Worm (Caenorhabditis elegans) whole organism, L4 larva: ENCODE measurements around the gene hlh-6.

ENCODE experiments used
- D1046.2 ChIP-seq: fragments of 200-800 bp; sonication (Bioruptor generic); IDR thresholded peaks from 2 replicates; pipeline ENCODE4 v1.3.6; 2022; ENCODE audit warnings: missing genetic modification characterization, missing compliant biosample characterization
- F10B5.3 ChIP-seq: sonication (generic microtip); optimal IDR thresholded peaks from 2 replicates; lab custom pipeline; 2016; ENCODE audit warnings: mild to moderate bottlenecking, missing genetic modification characterization, missing compliant biosample characterization
- F44E2.7 ChIP-seq: fragments of 200-800 bp; sonication (Bioruptor generic); IDR thresholded peaks from 2 replicates; pipeline ENCODE4 v2.1.2; 2022; ENCODE audit warnings: missing genetic modification characterization, missing compliant biosample characterization
- F49E8.2 ChIP-seq: sonication (generic microtip); optimal IDR thresholded peaks from 2 replicates; lab custom pipeline; 2016; ENCODE audit warnings: missing compliant biosample characterization, mild to moderate bottlenecking, missing genetic modification characterization, borderline replicate concordance
- T26A8.4 ChIP-seq: fragments of 200-800 bp; sonication (Bioruptor generic); IDR thresholded peaks from 2 replicates; pipeline ENCODE4 v1.3.6; 2022; ENCODE audit warnings: missing genetic modification characterization, missing compliant biosample characterization
- Y75B8A.6 ChIP-seq: fragments of 200-800 bp; sonication (Bioruptor generic); IDR thresholded peaks from 2 replicates; pipeline ENCODE4 v1.3.6; 2022; ENCODE audit warnings: missing genetic modification reagents, missing genetic modification characterization, missing compliant biosample characterization
- ZK546.5 ChIP-seq, 2 experiments: sonication (generic microtip); optimal IDR thresholded peaks; 2 replicates each; lab custom pipeline; 2017; ENCODE audit warnings: missing biosample characterization in 2 of 2, missing genetic modification characterization in 2 of 2
- ceh-44 ChIP-seq: fragments of 200-800 bp; sonication (Bioruptor generic); IDR thresholded peaks from 2 replicates; pipeline ENCODE4 v1.3.6; 2022; ENCODE audit warnings: missing genetic modification reagents, missing genetic modification characterization, missing compliant biosample characterization
- ceh-62 ChIP-seq: sonication (generic microtip); optimal IDR thresholded peaks from 2 replicates; lab custom pipeline; 2017; ENCODE audit warnings: missing biosample characterization, missing genetic modification characterization
- ceh-82 ChIP-seq: sonication (generic microtip); optimal IDR thresholded peaks from 2 replicates; lab custom pipeline; 2017; ENCODE audit warnings: missing biosample characterization, missing genetic modification characterization
- daf-16 ChIP-seq, 3 experiments: sonication (generic microtip); optimal IDR thresholded peaks; 2 replicates each; lab custom pipeline; 2016 to 2017; ENCODE audit warnings: missing genetic modification characterization in 3 of 3, missing genetic modification reagents in 3 of 3, mild to moderate bottlenecking in 2 of 3, missing compliant biosample characterization in 2 of 3, missing biosample characterization in 1 of 3, moderate library complexity in 1 of 3
- daf-19 ChIP-seq: fragments of 200-800 bp; sonication (Bioruptor generic); conservative IDR thresholded peaks from 2 replicates; pipeline ENCODE4 v1.3.6; 2022; ENCODE audit warnings: missing genetic modification characterization, missing compliant biosample characterization
- daf-8 ChIP-seq: fragments of 200-800 bp; sonication (Bioruptor generic); IDR thresholded peaks from 2 replicates; pipeline ENCODE4 v1.3.6; 2022; ENCODE audit warnings: missing genetic modification characterization, missing compliant biosample characterization
- dmd-6 ChIP-seq: fragments of 200-800 bp; sonication (Bioruptor generic); IDR thresholded peaks from 2 replicates; pipeline ENCODE4 v1.3.6; 2022; ENCODE audit warnings: missing genetic modification reagents, missing genetic modification characterization, missing compliant biosample characterization
- dve-1 ChIP-seq: sonication (generic microtip); optimal IDR thresholded peaks from 2 replicates; lab custom pipeline; 2017; ENCODE audit warnings: antibody characterized with exemption, mild to moderate bottlenecking, missing genetic modification characterization, missing compliant biosample characterization; ENCODE audit not compliant: insufficient read depth
- fkh-10 ChIP-seq: fragments of 150-350 bp; optimal IDR thresholded peaks from 2 replicates; lab custom pipeline; 2014; ENCODE audit warnings: missing biosample characterization, missing genetic modification reagents, missing genetic modification characterization
- hlh-11 ChIP-seq: fragments of 200-800 bp; sonication (Bioruptor generic); optimal IDR thresholded peaks from 2 replicates; lab custom pipeline; 2018; ENCODE audit warnings: mild to moderate bottlenecking, missing genetic modification characterization, missing compliant biosample characterization
- hlh-30 ChIP-seq: sonication (generic microtip); optimal IDR thresholded peaks from 2 replicates; lab custom pipeline; 2017; ENCODE audit warnings: antibody characterized with exemption, mild to moderate bottlenecking, missing genetic modification characterization, missing compliant biosample characterization; ENCODE audit not compliant: insufficient read depth
- lim-7 ChIP-seq: fragments of 200-800 bp; sonication (Bioruptor generic); IDR thresholded peaks from 2 replicates; pipeline ENCODE4 v1.3.6; 2022; ENCODE audit warnings: missing genetic modification characterization, missing compliant biosample characterization
- lin-13 ChIP-seq: fragments of 150-350 bp; optimal IDR thresholded peaks from 2 replicates; lab custom pipeline; 2014; ENCODE audit warnings: missing biosample characterization, missing genetic modification reagents, missing genetic modification characterization
- lin-15B ChIP-seq: fragments of 150-350 bp; sonication (generic microtip); optimal IDR thresholded peaks from 3 replicates; lab custom pipeline; 2014; ENCODE audit warnings: missing biosample characterization, missing genetic modification characterization
- mdl-1 ChIP-seq, 2 experiments: fragments of 150-350 bp in 1 of 2; sonication (generic microtip) in 1 of 2; optimal IDR thresholded peaks; 2 replicates each; lab custom pipeline; 2014 to 2017; ENCODE audit warnings: missing biosample characterization in 2 of 2, missing genetic modification characterization in 2 of 2
- mdt-29 ChIP-seq: fragments of 200-800 bp; sonication (Bioruptor generic); IDR thresholded peaks from 2 replicates; pipeline ENCODE4 v1.3.6; 2022; ENCODE audit warnings: missing genetic modification reagents, missing genetic modification characterization, missing compliant biosample characterization
- mxl-3 ChIP-seq: fragments of 200-800 bp; sonication (Bioruptor generic); optimal IDR thresholded peaks from 2 replicates; lab custom pipeline; 2018; ENCODE audit warnings: mild to moderate bottlenecking, missing genetic modification characterization, missing compliant biosample characterization
- nhr-11 ChIP-seq: fragments of 150-350 bp; optimal IDR thresholded peaks from 2 replicates; lab custom pipeline; 2014; ENCODE audit warnings: missing biosample characterization, missing genetic modification characterization
- nhr-25 ChIP-seq: sonication (generic microtip); optimal IDR thresholded peaks from 2 replicates; lab custom pipeline; 2017; ENCODE audit warnings: missing genetic modification characterization, mild to moderate bottlenecking, missing compliant biosample characterization, antibody characterized with exemption, moderate library complexity, borderline replicate concordance; ENCODE audit not compliant: insufficient read depth
- nhr-28 ChIP-seq: fragments of 150-350 bp; optimal IDR thresholded peaks from 2 replicates; lab custom pipeline; 2014; ENCODE audit warnings: missing biosample characterization, missing genetic modification characterization
- nhr-41 ChIP-seq: fragments of 200-800 bp; sonication (Bioruptor generic); IDR thresholded peaks from 2 replicates; pipeline ENCODE4 v1.3.6; 2022; ENCODE audit warnings: missing genetic modification reagents, missing genetic modification characterization, missing compliant biosample characterization
- nhr-42 ChIP-seq: fragments of 200-800 bp; sonication (Bioruptor generic); IDR thresholded peaks from 2 replicates; pipeline ENCODE4 v1.3.6; 2022; ENCODE audit warnings: missing genetic modification characterization, missing compliant biosample characterization
- nhr-48 ChIP-seq: sonication (generic microtip); optimal IDR thresholded peaks from 2 replicates; lab custom pipeline; 2016; ENCODE audit warnings: mild to moderate bottlenecking, missing genetic modification characterization, missing compliant biosample characterization
- nhr-77 ChIP-seq: fragments of 150-350 bp; optimal IDR thresholded peaks from 2 replicates; lab custom pipeline; 2014; ENCODE audit warnings: missing biosample characterization, missing genetic modification characterization
- pha-4 ChIP-seq, 2 experiments: fragments of 150-350 bp in 1 of 2; fragments of 200-800 bp in 1 of 2; sonication (Bioruptor generic) in 1 of 2; IDR thresholded peaks in 1 of 2; optimal IDR thresholded peaks in 1 of 2; 2 replicates each; pipeline versions ENCODE4 v1.3.6 to Lab custom; 2014 to 2022; ENCODE audit warnings: missing genetic modification characterization in 2 of 2, missing genetic modification reagents in 2 of 2, missing biosample characterization in 1 of 2, missing compliant biosample characterization in 1 of 2
- php-3 ChIP-seq: fragments of 200-800 bp; sonication (Bioruptor generic); IDR thresholded peaks from 2 replicates; pipeline ENCODE4 v1.3.6; 2022; ENCODE audit warnings: missing genetic modification reagents, missing genetic modification characterization, missing compliant biosample characterization
- pqm-1 ChIP-seq: sonication (generic microtip); optimal IDR thresholded peaks from 2 replicates; lab custom pipeline; 2017; ENCODE audit warnings: missing biosample characterization, missing genetic modification characterization
- saeg-2 ChIP-seq: fragments of 200-800 bp; sonication (Bioruptor generic); IDR thresholded peaks from 2 replicates; pipeline ENCODE4 v1.3.6; 2022; ENCODE audit warnings: missing genetic modification reagents, missing genetic modification characterization, missing compliant biosample characterization
- sdz-12 ChIP-seq: fragments of 200-800 bp; sonication (Bioruptor generic); optimal IDR thresholded peaks from 2 replicates; lab custom pipeline; 2018; ENCODE audit warnings: mild to moderate bottlenecking, missing genetic modification characterization, missing compliant biosample characterization
- spr-3 ChIP-seq: fragments of 200-800 bp; sonication (Bioruptor generic); optimal IDR thresholded peaks from 2 replicates; lab custom pipeline; 2018; ENCODE audit warnings: mild to moderate bottlenecking, missing genetic modification characterization, missing compliant biosample characterization
- tag-97 ChIP-seq: fragments of 200-800 bp; sonication (Bioruptor generic); IDR thresholded peaks from 2 replicates; pipeline ENCODE4 v1.3.6; 2022; ENCODE audit warnings: missing genetic modification characterization, missing compliant biosample characterization
- unc-39 ChIP-seq: sonication (generic microtip); optimal IDR thresholded peaks from 2 replicates; lab custom pipeline; 2017; ENCODE audit warnings: missing biosample characterization, missing genetic modification characterization
- vab-7 ChIP-seq: fragments of 200-800 bp; sonication (Bioruptor generic); IDR thresholded peaks from 2 replicates; pipeline ENCODE4 v1.3.6; 2022; ENCODE audit warnings: missing genetic modification reagents, missing genetic modification characterization, missing compliant biosample characterization
- zfp-3 ChIP-seq: fragments of 200-800 bp; sonication (Bioruptor generic); conservative IDR thresholded peaks from 2 replicates; pipeline ENCODE4 v1.3.6; 2022; ENCODE audit warnings: missing genetic modification reagents, missing genetic modification characterization, missing compliant biosample characterization
- zip-11 ChIP-seq: fragments of 200-800 bp; sonication (Bioruptor generic); IDR thresholded peaks from 2 replicates; pipeline ENCODE4 v1.3.6; 2022; ENCODE audit warnings: missing genetic modification characterization, missing compliant biosample characterization

The hlh-6 gene

DNA sequence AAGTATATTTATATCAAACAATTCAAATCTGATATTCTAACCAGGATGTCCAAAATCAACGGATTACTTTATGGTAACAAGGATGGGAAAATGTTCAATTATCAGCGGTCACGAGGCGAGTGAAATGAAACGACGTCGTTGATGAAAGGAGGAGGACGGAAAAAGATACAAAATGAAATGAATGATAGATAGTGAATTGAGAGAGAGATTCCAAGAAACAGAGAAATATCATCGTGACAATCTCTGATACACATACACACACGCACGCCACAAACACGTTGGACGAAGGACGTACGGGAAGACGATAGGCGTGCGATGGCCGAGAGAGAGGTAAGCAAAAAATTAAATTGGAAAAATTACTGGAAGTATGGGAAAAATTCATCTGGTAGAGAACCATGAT is 13.6 kb downstream of the hlh-6 start (continued):
- TF ChIP-seq dmd-6 = peak; percentile 94
- no peak for TF ChIP-seq F10B5.3 (tag; lab: Kevin White, UChicago)
- TF ChIP-seq vab-7 (GFP tag; lab: Robert Waterston, UW) = no peak
- TF ChIP-seq zip-11 (GFP tag; lab: Robert Waterston, UW) = no peak
- peak; percentile 100 for TF ChIP-seq mxl-3 (GFP tag; lab: Kevin White, UChicago)
- peak; percentile 33; the same call in 1 of the 2 replicates for TF ChIP-seq php-3
- TF ChIP-seq nhr-25 (tag; lab: Kevin White, UChicago) = peak; percentile 29
- TF ChIP-seq ceh-44 (GFP tag; lab: Robert Waterston, UW) = no peak
- peak; percentile 88 for TF ChIP-seq hlh-11 (tag; lab: Kevin White, UChicago)
- no peak for TF ChIP-seq nhr-42 (GFP tag; lab: Robert Waterston, UW)
- no peak for TF ChIP-seq daf-16 (GFP tag; optimal IDR thresholded peaks at IDR 0.05; lab: Kevin White, UChicago)
- TF ChIP-seq daf-16 (tag; optimal IDR thresholded peaks at IDR 0.05; lab: Kevin White, UChicago) = peak; percentile 82
- TF ChIP-seq sdz-12 = no peak
- peak; percentile 91 for TF ChIP-seq nhr-28
- TF ChIP-seq lin-15B (tag; lab: Kevin White, UChicago) = no peak
- TF ChIP-seq nhr-77 (tag; lab: Kevin White, UChicago) = no peak
- no peak for TF ChIP-seq mdt-29 (GFP tag; lab: Robert Waterston, UW)
- no peak for TF ChIP-seq Y75B8A.6 (GFP tag; lab: Robert Waterston, UW)
- no peak for TF ChIP-seq ceh-82 (tag; lab: Kevin White, UChicago)
- TF ChIP-seq saeg-2 (GFP tag; lab: Robert Waterston, UW) = 0 out of 2 replicates have a peak, but pooled peaks have one; percentile 18
- peak; percentile 50 to 96 for TF ChIP-seq mdl-1 (tag; optimal IDR thresholded peaks at IDR 0.05; lab: Kevin White, UChicago)
- TF ChIP-seq ZK546.5 (tag; optimal IDR thresholded peaks at IDR 0.05; lab: Kevin White, UChicago) = no peak
- no peak for TF ChIP-seq tag-97 (GFP tag; lab: Robert Waterston, UW)
- no peak for TF ChIP-seq D1046.2 (GFP tag; lab: Robert Waterston, UW)
- peak; percentile 96 for TF ChIP-seq nhr-11
- TF ChIP-seq F44E2.7 = no peak
- no peak for TF ChIP-seq ceh-62 (tag; lab: Kevin White, UChicago)
- TF ChIP-seq, all 104 proteins: peak for 31

DNA sequence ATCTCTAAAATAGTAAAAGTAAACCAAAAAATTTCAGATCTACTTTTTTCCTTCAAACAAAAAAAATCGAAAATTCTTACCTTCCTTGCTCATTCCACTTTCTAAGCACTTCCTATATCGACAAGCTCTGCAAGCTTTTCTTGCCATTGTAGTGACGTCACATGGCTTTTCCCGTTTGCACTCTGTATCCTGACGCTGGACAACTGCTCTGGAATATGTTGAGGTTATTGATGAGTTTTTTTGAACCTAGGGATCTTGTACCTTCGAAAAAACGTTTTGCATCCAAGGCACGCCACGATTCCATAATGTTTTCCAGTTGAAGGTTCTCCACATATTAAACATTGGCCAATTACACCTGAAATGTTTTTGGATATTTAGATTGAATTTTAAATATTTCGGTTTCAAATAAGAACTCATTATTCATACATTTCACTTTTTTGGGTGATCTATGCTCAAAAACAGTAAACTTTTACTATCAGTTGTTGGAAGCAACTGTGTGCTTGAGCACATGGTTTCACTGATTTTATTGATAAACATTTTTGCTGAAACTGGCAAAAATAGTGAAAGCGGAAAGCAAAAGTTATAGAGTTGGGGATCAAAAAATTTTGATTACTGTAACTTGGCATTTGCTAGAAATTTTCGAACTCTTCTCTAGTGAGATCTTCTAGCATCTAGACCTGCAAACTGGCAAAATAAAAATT is 14.5 kb downstream of the hlh-6 start:
- TF ChIP-seq saeg-2 (GFP tag; lab: Robert Waterston, UW) (0 out of 2 replicates have a peak, but pooled peaks have one; percentile 19), nhr-41 (no peak), lim-7 (no peak), daf-19 (GFP tag; lab: Robert Waterston, UW) (no peak), hlh-30 (tag; lab: Kevin White, UChicago) (peak; percentile 26), nhr-28 (peak; percentile 37), nhr-11 (no peak), dve-1 (tag; lab: Kevin White, UChicago) (peak; percentile 53), pha-4 (GFP tag; IDR thresholded peaks at IDR 0.05; lab: Robert Waterston, UW) (no peak), pha-4 (tag; optimal IDR thresholded peaks at IDR 0.05; lab: Kevin White, UChicago) (no peak), zfp-3 (GFP tag; lab: Robert Waterston, UW) (0 out of 2 replicates have a peak, but pooled peaks have one; percentile 1), unc-39 (tag; lab: Kevin White, UChicago) (no peak), mxl-3 (GFP tag; lab: Kevin White, UChicago) (peak; percentile 23), nhr-48 (tag; lab: Kevin White, UChicago) (no peak), mdt-29 (GFP tag; lab: Robert Waterston, UW) (no peak), php-3 (peak; percentile 13; the same call in 1 of the 2 replicates), F49E8.2 (tag; lab: Kevin White, UChicago) (no peak), hlh-11 (tag; lab: Kevin White, UChicago) (no peak), mdl-1 (tag; optimal IDR thresholded peaks at IDR 0.05; lab: Kevin White, UChicago) (peak in 1 of 2 experiments; percentile 42), pqm-1 (tag; lab: Kevin White, UChicago) (peak; percentile 48), daf-16 (GFP tag; optimal IDR thresholded peaks at IDR 0.05; lab: Kevin White, UChicago) (no peak), daf-16 (tag; optimal IDR thresholded peaks at IDR 0.05; lab: Kevin White, UChicago) (peak; percentile 70), fkh-10 (GFP tag; lab: Kevin White, UChicago) (no peak), spr-3 (no peak), lin-13 (GFP tag; lab: Kevin White, UChicago) (no peak), T26A8.4 (GFP tag; lab: Robert Waterston, UW) (no peak), dmd-6 (peak; percentile 25), D1046.2 (GFP tag; lab: Robert Waterston, UW) (no peak), daf-8 (GFP tag; lab: Robert Waterston, UW) (no peak)
